Worm (Caenorhabditis elegans) whole organism, mixed stage, embryonic: Measurements from ENCODE around the gene egg-2.

Source experiments
- M03D4.4 ChIP-seq: sonication (generic microtip); optimal IDR thresholded peaks from 2 replicates; lab custom pipeline; 2017; ENCODE audit warnings: mild to moderate bottlenecking, missing genetic modification characterization, missing compliant biosample characterization
- bed-3 ChIP-seq: fragments of 200-800 bp; sonication (Bioruptor generic); optimal IDR thresholded peaks from 3 replicates; lab custom pipeline; 2018; ENCODE audit warnings: mild to moderate bottlenecking, missing genetic modification characterization, moderate library complexity, missing compliant biosample characterization
- blmp-1 ChIP-seq: fragments of 150-350 bp; optimal IDR thresholded peaks from 2 replicates; lab custom pipeline; 2014; ENCODE audit warnings: missing biosample characterization, missing genetic modification characterization
- ceh-39 ChIP-seq: fragments of 150-350 bp; optimal IDR thresholded peaks from 2 replicates; lab custom pipeline; 2014; ENCODE audit warnings: missing biosample characterization, missing genetic modification characterization
- ceh-43 ChIP-seq: fragments of 200-800 bp; sonication (Bioruptor generic); optimal IDR thresholded peaks from 2 replicates; lab custom pipeline; 2018; ENCODE audit warnings: mild to moderate bottlenecking, missing genetic modification characterization, moderate library complexity, missing compliant biosample characterization
- ceh-83 ChIP-seq: fragments of 200-800 bp; sonication (Bioruptor generic); optimal IDR thresholded peaks from 2 replicates; lab custom pipeline; 2018; ENCODE audit warnings: mild to moderate bottlenecking, missing genetic modification characterization, missing compliant biosample characterization
- ces-1 ChIP-seq: fragments of 150-350 bp; optimal IDR thresholded peaks from 2 replicates; lab custom pipeline; 2014; ENCODE audit warnings: missing biosample characterization, missing genetic modification reagents, missing genetic modification characterization
- cnd-1 ChIP-seq: fragments of 200-800 bp; sonication (Bioruptor generic); optimal IDR thresholded peaks from 2 replicates; lab custom pipeline; 2018; ENCODE audit warnings: mild to moderate bottlenecking, missing genetic modification characterization, missing compliant biosample characterization
- drap-1 ChIP-seq: fragments of 200-800 bp; sonication (Bioruptor generic); optimal IDR thresholded peaks from 3 replicates; lab custom pipeline; 2018; ENCODE audit warnings: mild to moderate bottlenecking, missing genetic modification characterization, missing compliant biosample characterization
- elt-3 ChIP-seq: fragments of 150-350 bp; optimal IDR thresholded peaks from 2 replicates; lab custom pipeline; 2014; ENCODE audit warnings: missing biosample characterization, missing genetic modification characterization
- flh-1 ChIP-seq: fragments of 200-800 bp; sonication (Bioruptor generic); optimal IDR thresholded peaks from 2 replicates; lab custom pipeline; 2018; ENCODE audit warnings: mild to moderate bottlenecking, missing genetic modification characterization, moderate library complexity, missing compliant biosample characterization
- ham-2 ChIP-seq: fragments of 200-800 bp; sonication (Bioruptor generic); optimal IDR thresholded peaks from 2 replicates; lab custom pipeline; 2018; ENCODE audit warnings: mild to moderate bottlenecking, missing genetic modification characterization, missing compliant biosample characterization
- hlh-1 ChIP-seq: fragments of 150-350 bp; optimal IDR thresholded peaks from 2 replicates; lab custom pipeline; 2014; ENCODE audit warnings: missing biosample characterization, missing genetic modification reagents, missing genetic modification characterization
- lin-13 ChIP-seq: fragments of 150-350 bp; optimal IDR thresholded peaks from 2 replicates; lab custom pipeline; 2014; ENCODE audit warnings: missing biosample characterization, missing genetic modification characterization
- lin-32 ChIP-seq: fragments of 200-800 bp; sonication (Bioruptor generic); optimal IDR thresholded peaks from 2 replicates; lab custom pipeline; 2018; ENCODE audit warnings: mild to moderate bottlenecking, missing genetic modification characterization, missing compliant biosample characterization
- lsy-2 ChIP-seq: fragments of 150-350 bp; optimal IDR thresholded peaks from 2 replicates; lab custom pipeline; 2014; ENCODE audit warnings: missing biosample characterization, missing genetic modification characterization
- mab-5 ChIP-seq: fragments of 150-350 bp; optimal IDR thresholded peaks from 2 replicates; lab custom pipeline; 2014; ENCODE audit warnings: missing biosample characterization, missing genetic modification characterization
- mep-1 ChIP-seq: fragments of 150-350 bp; optimal IDR thresholded peaks from 2 replicates; lab custom pipeline; 2017; ENCODE audit warnings: missing biosample characterization, missing genetic modification reagents, missing genetic modification characterization, inconsistent platforms
- mls-2 ChIP-seq: sonication (generic microtip); optimal IDR thresholded peaks from 2 replicates; lab custom pipeline; 2016; ENCODE audit warnings: mild to moderate bottlenecking, missing genetic modification characterization, moderate library complexity, missing compliant biosample characterization
- nhr-12 ChIP-seq: fragments of 150-350 bp; optimal IDR thresholded peaks from 2 replicates; lab custom pipeline; 2014; ENCODE audit warnings: missing biosample characterization, missing genetic modification characterization
- nhr-2 ChIP-seq: fragments of 150-350 bp; optimal IDR thresholded peaks from 2 replicates; lab custom pipeline; 2014; ENCODE audit warnings: missing biosample characterization, missing genetic modification characterization
- nhr-237 ChIP-seq: fragments of 150-350 bp; optimal IDR thresholded peaks from 2 replicates; lab custom pipeline; 2014; ENCODE audit warnings: missing biosample characterization, missing genetic modification characterization
- nhr-28 ChIP-seq: fragments of 150-350 bp; optimal IDR thresholded peaks from 2 replicates; lab custom pipeline; 2014; ENCODE audit warnings: missing biosample characterization, missing genetic modification characterization
- nhr-76 ChIP-seq: sonication (generic microtip); optimal IDR thresholded peaks from 2 replicates; lab custom pipeline; 2017; ENCODE audit warnings: missing biosample characterization, missing genetic modification characterization
- pha-4 ChIP-seq: fragments of 150-350 bp; optimal IDR thresholded peaks from 2 replicates; lab custom pipeline; 2018; ENCODE audit warnings: missing biosample characterization, missing genetic modification reagents, missing genetic modification characterization
- sem-2 ChIP-seq: fragments of 200-800 bp; sonication (Bioruptor generic); optimal IDR thresholded peaks from 2 replicates; lab custom pipeline; 2018; ENCODE audit warnings: mild to moderate bottlenecking, missing genetic modification characterization, missing compliant biosample characterization
- snpc-4 ChIP-seq: fragments of 150-350 bp; optimal IDR thresholded peaks from 2 replicates; lab custom pipeline; 2014; ENCODE audit warnings: missing biosample characterization, missing genetic modification characterization
- sptf-1 ChIP-seq: sonication (generic microtip); optimal IDR thresholded peaks from 2 replicates; lab custom pipeline; 2017; ENCODE audit warnings: mild to moderate bottlenecking, missing genetic modification characterization, moderate library complexity, missing compliant biosample characterization
- tbx-8 ChIP-seq: fragments of 200-800 bp; sonication (Bioruptor generic); optimal IDR thresholded peaks from 2 replicates; lab custom pipeline; 2018; ENCODE audit warnings: mild to moderate bottlenecking, missing genetic modification characterization, moderate library complexity, missing compliant biosample characterization
- unc-120 ChIP-seq: sonication (generic microtip); optimal IDR thresholded peaks from 2 replicates; lab custom pipeline; 2017; ENCODE audit warnings: missing genetic modification characterization, missing compliant biosample characterization; ENCODE audit not compliant: poor library complexity, severe bottlenecking
- unc-39 ChIP-seq: fragments of 150-350 bp; optimal IDR thresholded peaks from 2 replicates; lab custom pipeline; 2014; ENCODE audit warnings: missing biosample characterization, missing genetic modification characterization
- unc-62 ChIP-seq: fragments of 150-350 bp; optimal IDR thresholded peaks from 2 replicates; lab custom pipeline; 2014; ENCODE audit warnings: missing biosample characterization, missing genetic modification reagents, missing genetic modification characterization
- zip-8 ChIP-seq: fragments of 150-350 bp; optimal IDR thresholded peaks from 2 replicates; lab custom pipeline; 2014; ENCODE audit warnings: missing biosample characterization, missing genetic modification characterization
- ztf-11 ChIP-seq: fragments of 150-350 bp; optimal IDR thresholded peaks from 2 replicates; lab custom pipeline; 2014; ENCODE audit warnings: missing biosample characterization, missing genetic modification characterization

Gene egg-2

DNA sequence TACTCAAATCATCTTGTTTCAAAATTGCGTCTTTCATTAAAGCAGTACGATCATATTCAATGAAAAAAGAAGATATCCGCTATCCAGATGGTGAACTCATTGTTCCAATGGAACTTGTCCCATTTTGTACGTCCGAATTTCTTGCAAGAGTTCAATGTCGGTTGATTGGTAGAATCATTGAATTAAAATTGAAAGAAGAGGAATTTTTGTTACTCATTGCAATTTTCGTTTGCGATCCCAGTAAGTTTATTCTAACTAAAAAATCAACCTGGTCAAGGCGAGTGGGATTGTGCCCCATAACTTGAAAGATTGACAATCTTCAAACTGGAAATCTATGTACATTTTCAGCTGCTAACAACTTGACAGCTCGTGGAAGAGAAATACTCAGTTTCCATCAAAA is 36.1 kb upstream of the egg-2 start:
- TF ChIP-seq drap-1 (no peak), hlh-1 (tag; lab: Kevin White, UChicago) (no peak), M03D4.4 (tag; lab: Kevin White, UChicago) (no peak), nhr-12 (tag; lab: Kevin White, UChicago) (no peak), ceh-43 (GFP tag; lab: Kevin White, UChicago) (no peak), pha-4 (no peak), lsy-2 (tag; lab: Kevin White, UChicago) (no peak), sptf-1 (no peak)

DNA sequence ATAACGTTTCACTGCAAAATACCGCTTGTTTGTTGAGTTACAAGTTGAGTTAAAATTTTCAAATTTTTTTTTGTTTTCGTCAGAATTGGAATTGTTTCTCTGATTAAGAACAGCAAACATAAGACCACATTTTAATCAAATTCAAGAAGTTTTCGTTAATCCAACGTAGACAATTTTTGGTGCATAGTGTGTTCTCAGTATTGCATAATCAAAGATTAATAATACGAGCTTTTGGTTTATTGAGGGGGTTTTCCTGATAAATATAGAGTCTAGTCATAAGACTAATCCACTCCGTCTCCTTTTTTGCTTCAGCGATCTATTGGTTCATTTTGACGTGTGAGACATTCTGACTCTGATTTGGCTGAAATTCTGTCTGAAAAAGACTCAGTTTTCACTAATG is 34.8 kb upstream of the egg-2 start, which contains the start of gene nhr-9:
Gene nhr-9, plus strand, starts transcription at position 307 of the 400 bp plus-strand sequence.
- TF ChIP-seq snpc-4 (tag; lab: Kevin White, UChicago) (no peak), hlh-1 (tag; lab: Kevin White, UChicago) (no peak), bed-3 (GFP tag; lab: Kevin White, UChicago) (no peak), nhr-28 (tag; lab: Kevin White, UChicago) (no peak), lsy-2 (tag; lab: Kevin White, UChicago) (no peak), sptf-1 (no peak), unc-39 (tag; lab: Kevin White, UChicago) (no peak), lin-32 (no peak), elt-3 (no peak), zip-8 (no peak), blmp-1 (tag; lab: Kevin White, UChicago) (no peak), tbx-8 (no peak), lin-13 (tag; lab: Kevin White, UChicago) (no peak), flh-1 (GFP tag; lab: Kevin White, UChicago) (no peak), nhr-237 (tag; lab: Kevin White, UChicago) (no peak), pha-4 (no peak), mep-1 (tag; lab: Kevin White, UChicago) (no peak), sem-2 (GFP tag; lab: Kevin White, UChicago) (no peak), unc-62 (no peak)

- TF ChIP-seq cnd-1 (tag; lab: Kevin White, UChicago) = no peak
- no peak for TF ChIP-seq nhr-76 (tag; lab: Kevin White, UChicago)
- no peak for TF ChIP-seq ceh-83 (GFP tag; lab: Kevin White, UChicago)
- no peak for TF ChIP-seq nhr-237 (tag; lab: Kevin White, UChicago)
- no peak for TF ChIP-seq lin-13 (tag; lab: Kevin White, UChicago)
- TF ChIP-seq ztf-11 = no peak
- TF ChIP-seq hlh-1 (tag; lab: Kevin White, UChicago) = no peak
- TF ChIP-seq drap-1 = no peak
- no peak for TF ChIP-seq elt-3
- no peak for TF ChIP-seq mep-1 (tag; lab: Kevin White, UChicago)
Measured at ce11 chrIII:7091042-7091441, 30.7 kb upstream of the egg-2 start, which contains the start of gene ZK418.2. ZK418.2 (plus strand) TSS chrIII:7091342.

DNA sequence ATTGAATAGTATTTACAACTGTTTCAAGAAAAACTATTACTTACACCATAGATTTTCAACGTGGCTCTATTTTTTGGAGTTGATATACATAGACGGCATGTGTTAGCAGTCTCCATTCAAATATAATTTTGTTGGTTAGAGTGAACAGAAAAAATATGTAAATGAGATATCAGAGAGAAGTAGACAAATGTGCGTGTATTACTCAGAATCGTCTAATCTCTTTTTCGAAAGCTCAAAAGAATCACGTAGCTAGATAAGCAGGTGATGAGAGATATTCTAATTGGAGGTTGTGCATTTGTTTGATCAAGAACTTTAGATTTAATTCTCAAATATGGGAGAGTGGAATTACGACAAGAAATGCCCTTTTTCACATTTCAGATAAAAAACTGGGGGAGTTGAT is 30.2 kb upstream of the egg-2 start, which contains the start of gene ZK418.10:
Gene ZK418.10, minus strand, starts transcription at position 148 of the 400 bp plus-strand sequence.
- no peak for TF ChIP-seq zip-8
- TF ChIP-seq ham-2 = no peak
- no peak for TF ChIP-seq mab-5
- no peak for TF ChIP-seq nhr-2 (tag; lab: Kevin White, UChicago)
- no peak for TF ChIP-seq cnd-1 (tag; lab: Kevin White, UChicago)
- TF ChIP-seq ceh-83 (GFP tag; lab: Kevin White, UChicago) = no peak
- TF ChIP-seq flh-1 (GFP tag; lab: Kevin White, UChicago) = no peak
- TF ChIP-seq unc-120 (tag; lab: Kevin White, UChicago) = no peak
- TF ChIP-seq tbx-8 = no peak
- TF ChIP-seq M03D4.4 (tag; lab: Kevin White, UChicago) = no peak
- no peak for TF ChIP-seq unc-62
- TF ChIP-seq nhr-12 (tag; lab: Kevin White, UChicago) = no peak
- no peak for TF ChIP-seq elt-3

DNA sequence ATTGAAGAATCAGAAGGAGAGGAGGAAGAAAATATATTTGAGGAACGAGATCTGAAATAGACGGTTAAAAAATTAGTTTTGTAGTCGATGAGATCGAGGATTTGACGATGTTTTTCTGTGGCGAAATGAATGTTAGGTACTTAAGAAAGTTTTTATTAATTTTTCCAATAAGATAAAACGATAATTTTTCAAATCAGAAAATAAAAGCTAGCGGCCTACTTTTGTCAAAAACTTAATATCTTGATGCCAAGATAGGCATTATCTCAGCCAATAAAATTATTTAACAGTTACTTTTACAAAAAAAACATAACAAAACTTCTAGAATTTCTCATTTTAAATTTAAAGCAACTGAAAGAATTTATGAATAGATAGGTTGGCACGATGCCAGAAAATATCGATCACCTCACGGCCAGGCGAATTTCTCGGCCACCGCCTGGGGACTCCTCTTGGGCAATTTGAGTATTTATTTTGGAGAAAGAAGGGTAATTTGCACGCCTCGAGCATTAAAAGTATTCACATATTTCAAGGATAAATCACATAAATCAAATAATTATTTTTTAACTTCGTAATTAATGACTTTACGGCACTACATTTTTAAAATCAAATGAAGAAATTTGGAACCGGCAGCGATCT is 27.4 kb upstream of the egg-2 start, which contains the start of gene fubl-2:
Gene fubl-2, minus strand, starts transcription at position 51 of the 633 bp plus-strand sequence.
- TF ChIP-seq zip-8 (no peak), lin-32 (no peak), ham-2 (no peak), tbx-8 (no peak), lin-13 (tag; lab: Kevin White, UChicago) (no peak), ceh-43 (GFP tag; lab: Kevin White, UChicago) (no peak), nhr-76 (tag; lab: Kevin White, UChicago) (no peak), M03D4.4 (tag; lab: Kevin White, UChicago) (no peak), mep-1 (tag; lab: Kevin White, UChicago) (peak; percentile 27), cnd-1 (tag; lab: Kevin White, UChicago) (no peak), nhr-2 (tag; lab: Kevin White, UChicago) (no peak), ces-1 (GFP tag; lab: Kevin White, UChicago) (peak; percentile 4), unc-39 (tag; lab: Kevin White, UChicago) (no peak), sem-2 (GFP tag; lab: Kevin White, UChicago) (no peak), mls-2 (tag; lab: Kevin White, UChicago) (no peak), lsy-2 (tag; lab: Kevin White, UChicago) (no peak), pha-4 (no peak), ceh-39 (tag; lab: Kevin White, UChicago) (peak; percentile 80), nhr-237 (tag; lab: Kevin White, UChicago) (no peak), nhr-12 (tag; lab: Kevin White, UChicago) (no peak)
